Worm (Caenorhabditis elegans) whole organism, midembryonic: ENCODE results near the gene srg-27.

ENCODE experiments used
- T22C8.4 ChIP-seq: fragments of 200-800 bp; sonication (Bioruptor generic); IDR thresholded peaks from 2 replicates; pipeline ENCODE4 v1.3.6; 2022; ENCODE audit warnings: missing genetic modification characterization, missing compliant biosample characterization
- cog-1 ChIP-seq: sonication (generic microtip); optimal IDR thresholded peaks from 2 replicates; lab custom pipeline; 2016; ENCODE audit warnings: missing genetic modification characterization, missing compliant biosample characterization
- flt-1 ChIP-seq: fragments of 200-800 bp; sonication (Bioruptor generic); IDR thresholded peaks from 2 replicates; pipeline ENCODE4 v1.3.6; 2022; ENCODE audit warnings: missing genetic modification characterization, missing compliant biosample characterization
- klf-2 ChIP-seq: fragments of 200-800 bp; sonication (Bioruptor generic); conservative IDR thresholded peaks from 2 replicates; pipeline ENCODE4 v1.3.6; 2022; ENCODE audit warnings: missing genetic modification reagents, missing genetic modification characterization, missing compliant biosample characterization
- med-1 ChIP-seq: sonication (generic microtip); optimal IDR thresholded peaks from 2 replicates; lab custom pipeline; 2017; ENCODE audit warnings: missing genetic modification characterization, mild to moderate bottlenecking, missing compliant biosample characterization, antibody characterized with exemption, missing genetic modification reagents; ENCODE audit not compliant: insufficient read depth
- ref-1 ChIP-seq: fragments of 200-800 bp; sonication (Bioruptor generic); conservative IDR thresholded peaks from 2 replicates; pipeline ENCODE4 v1.3.6; 2022; ENCODE audit warnings: missing genetic modification reagents, missing genetic modification characterization, missing compliant biosample characterization
- tab-1 ChIP-seq: fragments of 200-800 bp; sonication (Bioruptor generic); IDR thresholded peaks from 2 replicates; pipeline ENCODE4 v1.3.6; 2022; ENCODE audit warnings: missing genetic modification characterization, missing compliant biosample characterization
- ztf-23 ChIP-seq: fragments of 200-800 bp; sonication (Bioruptor generic); IDR thresholded peaks from 2 replicates; pipeline ENCODE4 v1.3.6; 2022; ENCODE audit warnings: missing genetic modification reagents, missing genetic modification characterization, missing compliant biosample characterization
- ztf-29 ChIP-seq: fragments of 200-800 bp; sonication (Bioruptor generic); IDR thresholded peaks from 2 replicates; pipeline ENCODE4 v1.3.6; 2022; ENCODE audit warnings: missing genetic modification reagents, missing genetic modification characterization, missing compliant biosample characterization

srg-27 gene

ce11 chrV:5349471-5349870 is 9.9 kb downstream of the srg-27 start, which contains the start of gene T09D3.3:
TSS of gene T09D3.3 (minus strand) at chrV:5349571.
- no peak for TF ChIP-seq flt-1 (GFP tag; lab: Robert Waterston, UW)
- no peak for TF ChIP-seq ztf-23 (GFP tag; lab: Robert Waterston, UW)
- TF ChIP-seq med-1 = no peak
- no peak for TF ChIP-seq T22C8.4
- no peak for TF ChIP-seq ref-1 (GFP tag; lab: Robert Waterston, UW)

- TF ChIP-seq T22C8.4 (no peak), ztf-29 (no peak), cog-1 (tag; lab: Kevin White, UChicago) (no peak)
Measured at ce11 chrV:5351483-5351882, 11.9 kb downstream of the srg-27 start, which contains the start of gene srd-9. TSS of gene srd-9 (plus strand) at chrV:5351783.

- no peak for TF ChIP-seq ref-1 (GFP tag; lab: Robert Waterston, UW)
- TF ChIP-seq klf-2 (GFP tag; lab: Robert Waterston, UW) = no peak
- no peak for TF ChIP-seq flt-1 (GFP tag; lab: Robert Waterston, UW)
- TF ChIP-seq ztf-29 = no peak
- TF ChIP-seq med-1 = no peak
- TF ChIP-seq tab-1 (GFP tag; lab: Robert Waterston, UW) = no peak
- TF ChIP-seq cog-1 (tag; lab: Kevin White, UChicago) = no peak
- TF ChIP-seq ztf-23 (GFP tag; lab: Robert Waterston, UW) = no peak
- TF ChIP-seq T22C8.4 = no peak
Measured at ce11 chrV:5358772-5359171, 19.2 kb downstream of the srg-27 start, which contains the start of gene nhr-216. TSS of gene nhr-216 (minus strand) at chrV:5358872.

ce11 chrV:5362220-5362619 is 22.6 kb downstream of the srg-27 start:
- no peak for TF ChIP-seq med-1

- TF ChIP-seq ref-1 (GFP tag; lab: Robert Waterston, UW) = no peak
- no peak for TF ChIP-seq cog-1 (tag; lab: Kevin White, UChicago)
- TF ChIP-seq T22C8.4 = no peak
Measured at ce11 chrV:5364863-5365262, 25.3 kb downstream of the srg-27 start, which contains the start of gene T09D3.8. TSS of gene T09D3.8 (plus strand) at chrV:5365163.

- no peak for TF ChIP-seq ztf-23 (GFP tag; lab: Robert Waterston, UW)
- TF ChIP-seq med-1 = no peak
- TF ChIP-seq flt-1 (GFP tag; lab: Robert Waterston, UW) = no peak
- no peak for TF ChIP-seq klf-2 (GFP tag; lab: Robert Waterston, UW)
Measured at ce11 chrV:5368792-5369191, 29.2 kb downstream of the srg-27 start, which contains the start of gene T09D3.9. TSS of gene T09D3.9 (minus strand) at chrV:5368892.

- TF ChIP-seq flt-1 (GFP tag; lab: Robert Waterston, UW) = no peak
- no peak for TF ChIP-seq ztf-23 (GFP tag; lab: Robert Waterston, UW)
- no peak for TF ChIP-seq med-1
- no peak for TF ChIP-seq T22C8.4
- no peak for TF ChIP-seq tab-1 (GFP tag; lab: Robert Waterston, UW)
- no peak for TF ChIP-seq ztf-29
- TF ChIP-seq cog-1 (tag; lab: Kevin White, UChicago) = no peak
- TF ChIP-seq ref-1 (GFP tag; lab: Robert Waterston, UW) = no peak
- no peak for TF ChIP-seq klf-2 (GFP tag; lab: Robert Waterston, UW)
Measured at ce11 chrV:5372118-5372517, 32.5 kb downstream of the srg-27 start, which contains the start of gene C35A11.3. TSS of gene C35A11.3 (plus strand) at chrV:5372418.

DNA sequence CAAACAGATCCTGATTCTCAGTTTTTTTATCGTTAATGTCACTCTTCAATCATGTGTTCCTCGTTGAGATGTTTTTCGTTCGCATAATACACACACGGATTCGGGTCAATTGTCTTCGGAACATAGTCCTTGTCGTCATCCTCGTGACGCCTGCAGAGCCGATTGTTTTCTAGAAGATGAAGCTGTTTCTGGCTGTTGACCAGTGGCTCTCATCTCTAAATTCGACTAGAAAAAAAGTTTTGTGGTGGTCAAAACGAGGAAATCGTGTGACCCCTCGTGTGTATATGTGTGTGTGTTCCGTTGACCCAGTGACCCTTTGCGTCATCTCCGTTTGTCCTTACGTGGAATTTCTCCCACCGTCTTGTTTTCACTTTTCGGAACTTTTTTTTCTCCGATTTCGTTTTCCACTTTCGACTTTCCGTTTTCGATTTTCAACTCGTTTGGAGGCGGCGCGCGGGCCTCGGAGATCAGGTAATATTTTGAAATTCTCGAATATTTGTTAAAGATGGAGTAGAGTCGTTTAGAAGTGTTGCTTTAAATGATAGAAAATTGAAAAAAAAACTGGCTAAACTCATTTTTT is 46.4 kb downstream of the srg-27 start, which contains the start of gene C35A11.2:
Gene C35A11.2, plus strand, starts transcription at position 386 of the 580 bp plus-strand sequence.
- TF ChIP-seq ztf-23 (GFP tag; lab: Robert Waterston, UW) (no peak), cog-1 (tag; lab: Kevin White, UChicago) (no peak), ztf-29 (no peak), tab-1 (GFP tag; lab: Robert Waterston, UW) (no peak), T22C8.4 (no peak), klf-2 (GFP tag; lab: Robert Waterston, UW) (no peak), flt-1 (GFP tag; lab: Robert Waterston, UW) (no peak), ref-1 (GFP tag; lab: Robert Waterston, UW) (no peak)
